Worm (Caenorhabditis elegans) whole organism, midembryonic: ENCODE data around the gene nxf-2.

Experiments
- flt-1 ChIP-seq: fragments of 200-800 bp; sonication (Bioruptor generic); IDR thresholded peaks from 2 replicates; pipeline ENCODE4 v1.3.6; 2022; ENCODE audit warnings: missing genetic modification characterization, missing compliant biosample characterization
- ref-1 ChIP-seq: fragments of 200-800 bp; sonication (Bioruptor generic); conservative IDR thresholded peaks from 2 replicates; pipeline ENCODE4 v1.3.6; 2022; ENCODE audit warnings: missing genetic modification reagents, missing genetic modification characterization, missing compliant biosample characterization
- ztf-23 ChIP-seq: fragments of 200-800 bp; sonication (Bioruptor generic); IDR thresholded peaks from 2 replicates; pipeline ENCODE4 v1.3.6; 2022; ENCODE audit warnings: missing genetic modification reagents, missing genetic modification characterization, missing compliant biosample characterization

ce11 chrV:14446453-14446852 lies 28.8 kb upstream of the nxf-2 start:
- TF ChIP-seq ztf-23 (GFP tag; lab: Robert Waterston, UW) (no peak), flt-1 (GFP tag; lab: Robert Waterston, UW) (no peak), ref-1 (GFP tag; lab: Robert Waterston, UW) (no peak)
